Worm (Caenorhabditis elegans) whole organism, L1 larva: ENCODE data around the gene K07C11.10.

Experiments
- C04F5.9 ChIP-seq: sonication (generic microtip); optimal IDR thresholded peaks from 2 replicates; lab custom pipeline; 2016; ENCODE audit warnings: missing genetic modification characterization, missing compliant biosample characterization
- C34B4.2 ChIP-seq: sonication (generic microtip); optimal IDR thresholded peaks from 2 replicates; lab custom pipeline; 2017; ENCODE audit warnings: mild to moderate bottlenecking, missing genetic modification characterization, missing compliant biosample characterization
- F16B12.6 ChIP-seq: fragments of 150-350 bp; optimal IDR thresholded peaks from 2 replicates; lab custom pipeline; 2014; ENCODE audit warnings: missing biosample characterization, missing genetic modification characterization
- aha-1 ChIP-seq: fragments of 150-350 bp; optimal IDR thresholded peaks from 2 replicates; lab custom pipeline; 2014; ENCODE audit warnings: missing biosample characterization, missing genetic modification characterization
- ama-1 ChIP-seq: fragments of 150-350 bp; optimal IDR thresholded peaks from 2 replicates; lab custom pipeline; 2014
- blmp-1 ChIP-seq: fragments of 150-350 bp; optimal IDR thresholded peaks from 2 replicates; lab custom pipeline; 2014; ENCODE audit warnings: missing biosample characterization, missing genetic modification characterization
- ceh-82 ChIP-seq, 3 experiments: fragments of 150-350 bp in 1 of 3; sonication (generic microtip) in 2 of 3; optimal IDR thresholded peaks; 2 replicates each; lab custom pipeline; 2014 to 2017; ENCODE audit warnings: missing biosample characterization in 3 of 3, missing genetic modification characterization in 3 of 3
- ceh-90 ChIP-seq: sonication (generic microtip); optimal IDR thresholded peaks from 2 replicates; lab custom pipeline; 2016; ENCODE audit warnings: missing genetic modification characterization, missing compliant biosample characterization
- dpl-1 ChIP-seq, 3 experiments: fragments of 150-350 bp in 2 of 3; sonication (generic microtip) in 1 of 3; optimal IDR thresholded peaks; 2 replicates each; lab custom pipeline; 2014 to 2017; ENCODE audit warnings: missing biosample characterization in 3 of 3, missing genetic modification characterization in 3 of 3, missing genetic modification reagents in 3 of 3
- dsc-1 ChIP-seq: sonication (generic microtip); optimal IDR thresholded peaks from 2 replicates; lab custom pipeline; 2016; ENCODE audit warnings: mild to moderate bottlenecking, missing genetic modification characterization, missing compliant biosample characterization
- efl-1 ChIP-seq, 4 experiments: fragments of 150-350 bp; optimal IDR thresholded peaks in 3 of 4; peaks in 1 of 4; 1 replicate in 1 of 4; 2 replicates in 3 of 4; lab custom pipeline; 2014; ENCODE audit warnings: missing biosample characterization in 2 of 4, missing genetic modification characterization in 2 of 4, missing genetic modification reagents in 2 of 4
- egl-13 ChIP-seq: sonication (generic microtip); optimal IDR thresholded peaks from 2 replicates; lab custom pipeline; 2016; ENCODE audit warnings: missing genotype, missing genetic modification reagents, missing genetic modification characterization, missing compliant biosample characterization
- elt-3 ChIP-seq, 6 experiments: fragments of 150-350 bp in 1 of 6; sonication (generic microtip); optimal IDR thresholded peaks; 2 replicates each; lab custom pipeline; 2017 to 2018; ENCODE audit warnings: missing biosample characterization in 6 of 6, missing genetic modification characterization in 6 of 6, inconsistent platforms in 1 of 6
- fkh-10 ChIP-seq: sonication (generic microtip); optimal IDR thresholded peaks from 2 replicates; lab custom pipeline; 2017; ENCODE audit warnings: missing biosample characterization, missing genetic modification reagents, missing genetic modification characterization
- fkh-8 ChIP-seq: sonication (generic microtip); optimal IDR thresholded peaks from 2 replicates; lab custom pipeline; 2016; ENCODE audit warnings: mild to moderate bottlenecking, missing genetic modification characterization, missing compliant biosample characterization
- fos-1 ChIP-seq: fragments of 150-350 bp; optimal IDR thresholded peaks from 2 replicates; lab custom pipeline; 2014; ENCODE audit warnings: missing biosample characterization, missing genetic modification characterization
- grh-1 ChIP-seq: fragments of 200-800 bp; sonication (Bioruptor generic); IDR thresholded peaks from 2 replicates; pipeline ENCODE4 v1.3.6; 2022; ENCODE audit warnings: missing genetic modification reagents, missing genetic modification characterization, missing compliant biosample characterization
- hlh-17 ChIP-seq: fragments of 200-800 bp; sonication (Bioruptor generic); optimal IDR thresholded peaks from 2 replicates; lab custom pipeline; 2018; ENCODE audit warnings: missing genetic modification characterization, mild to moderate bottlenecking, missing compliant biosample characterization, moderate library complexity, borderline replicate concordance
- hpl-2 ChIP-seq: fragments of 150-350 bp; optimal IDR thresholded peaks from 2 replicates; lab custom pipeline; 2014; ENCODE audit warnings: missing biosample characterization, missing genetic modification reagents, missing genetic modification characterization
- jun-1 ChIP-seq: fragments of 150-350 bp; optimal IDR thresholded peaks from 2 replicates; lab custom pipeline; 2014; ENCODE audit warnings: missing biosample characterization, missing genetic modification reagents, missing genetic modification characterization
- lin-14 ChIP-seq: fragments of 200-800 bp; sonication (Bioruptor generic); optimal IDR thresholded peaks from 2 replicates; lab custom pipeline; 2018; ENCODE audit warnings: mild to moderate bottlenecking, missing genetic modification characterization, moderate library complexity, missing compliant biosample characterization
- lin-15B ChIP-seq: fragments of 150-350 bp; sonication (generic microtip); optimal IDR thresholded peaks from 3 replicates; lab custom pipeline; 2014; ENCODE audit warnings: missing biosample characterization, missing genetic modification characterization
- lir-3 ChIP-seq: sonication (generic microtip); optimal IDR thresholded peaks from 2 replicates; lab custom pipeline; 2016; ENCODE audit warnings: mild to moderate bottlenecking, missing genetic modification characterization, moderate library complexity, missing compliant biosample characterization; ENCODE audit not compliant: poor library complexity
- mab-9 ChIP-seq: fragments of 200-800 bp; sonication (Bioruptor generic); IDR thresholded peaks from 2 replicates; pipeline ENCODE4 v1.3.6; 2022; ENCODE audit warnings: missing genetic modification reagents, missing genetic modification characterization, missing compliant biosample characterization
- mep-1 ChIP-seq: fragments of 150-350 bp; optimal IDR thresholded peaks from 2 replicates; lab custom pipeline; 2014; ENCODE audit warnings: missing biosample characterization, missing genetic modification characterization
- nhr-11 ChIP-seq: fragments of 150-350 bp; optimal IDR thresholded peaks from 2 replicates; lab custom pipeline; 2014; ENCODE audit warnings: missing biosample characterization, missing genetic modification characterization
- nhr-19 ChIP-seq: fragments of 200-800 bp; sonication (Bioruptor generic); conservative IDR thresholded peaks from 2 replicates; pipeline ENCODE4 v1.3.6; 2022; ENCODE audit warnings: missing genetic modification characterization, missing compliant biosample characterization
- nhr-47 ChIP-seq: sonication (generic microtip); optimal IDR thresholded peaks from 2 replicates; lab custom pipeline; 2016; ENCODE audit warnings: mild to moderate bottlenecking, missing genetic modification characterization, moderate library complexity, missing compliant biosample characterization
- nhr-71 ChIP-seq: sonication (generic microtip); optimal IDR thresholded peaks from 2 replicates; lab custom pipeline; 2016; ENCODE audit warnings: mild to moderate bottlenecking, missing genetic modification characterization, moderate library complexity, missing compliant biosample characterization
- nhr-76 ChIP-seq: sonication (generic microtip); optimal IDR thresholded peaks from 2 replicates; lab custom pipeline; 2017; ENCODE audit warnings: missing biosample characterization, missing genetic modification characterization
- nhr-77 ChIP-seq: fragments of 150-350 bp; optimal IDR thresholded peaks from 2 replicates; lab custom pipeline; 2014; ENCODE audit warnings: missing biosample characterization, missing genetic modification characterization
- nhr-84 ChIP-seq: sonication (generic microtip); optimal IDR thresholded peaks from 2 replicates; lab custom pipeline; 2017; ENCODE audit warnings: missing biosample characterization, missing genetic modification characterization
- rnt-1 ChIP-seq: sonication (generic microtip); optimal IDR thresholded peaks from 2 replicates; lab custom pipeline; 2016; ENCODE audit warnings: mild to moderate bottlenecking, missing genetic modification characterization, moderate library complexity, missing compliant biosample characterization
- snu-23 ChIP-seq: sonication (generic microtip); optimal IDR thresholded peaks from 2 replicates; lab custom pipeline; 2016; ENCODE audit warnings: missing genetic modification characterization, missing compliant biosample characterization
- sptf-1 ChIP-seq: fragments of 150-350 bp; optimal IDR thresholded peaks from 2 replicates; lab custom pipeline; 2014; ENCODE audit warnings: missing biosample characterization, missing genetic modification characterization
- sup-37 ChIP-seq: fragments of 200-800 bp; sonication (Bioruptor generic); optimal IDR thresholded peaks from 2 replicates; lab custom pipeline; 2018; ENCODE audit warnings: mild to moderate bottlenecking, missing genetic modification characterization, missing compliant biosample characterization
- swsn-7 ChIP-seq: sonication (generic microtip); optimal IDR thresholded peaks from 2 replicates; lab custom pipeline; 2016; ENCODE audit warnings: missing genetic modification characterization, missing compliant biosample characterization
- tbx-2 ChIP-seq: sonication (generic microtip); optimal IDR thresholded peaks from 2 replicates; lab custom pipeline; 2016; ENCODE audit warnings: missing genetic modification characterization, missing compliant biosample characterization
- vab-15 ChIP-seq: sonication (generic microtip); optimal IDR thresholded peaks from 2 replicates; lab custom pipeline; 2017; ENCODE audit warnings: missing genotype, mild to moderate bottlenecking, missing genetic modification characterization, missing compliant biosample characterization
- zag-1 ChIP-seq: fragments of 150-350 bp; optimal IDR thresholded peaks from 2 replicates; lab custom pipeline; 2014; ENCODE audit warnings: missing biosample characterization, missing genetic modification characterization
- zip-4 ChIP-seq: fragments of 200-800 bp; sonication (Bioruptor generic); optimal IDR thresholded peaks from 2 replicates; lab custom pipeline; 2018; ENCODE audit warnings: mild to moderate bottlenecking, missing genetic modification characterization, moderate library complexity, missing compliant biosample characterization
- ztf-11 ChIP-seq, 2 experiments: sonication (generic microtip); optimal IDR thresholded peaks; 2 replicates each; lab custom pipeline; 2016 to 2017; ENCODE audit warnings: missing genetic modification characterization in 2 of 2, missing biosample characterization in 1 of 2, missing compliant biosample characterization in 1 of 2

The K07C11.10 gene

DNA sequence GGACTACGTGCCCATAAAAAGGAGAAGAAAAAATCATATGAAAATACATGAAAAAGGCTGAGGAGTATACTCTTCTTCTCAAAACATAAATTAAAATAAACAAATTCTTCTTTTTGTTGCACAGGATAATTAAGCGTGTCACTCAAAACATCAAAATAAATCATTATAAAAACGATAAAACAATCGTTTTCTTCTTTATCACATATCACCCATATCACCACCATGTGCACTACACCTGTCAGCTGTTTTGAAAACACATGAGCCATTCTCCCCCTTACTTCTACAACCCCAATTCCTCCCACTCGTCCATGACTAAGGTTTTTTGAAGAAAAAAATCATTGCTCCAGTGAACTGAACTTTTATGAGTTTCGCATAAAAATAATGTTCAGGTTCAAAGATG, 25.8 kb upstream of the K07C11.10 start (continued):
- TF ChIP-seq hlh-17 (GFP tag; lab: Kevin White, UChicago) = no peak

DNA sequence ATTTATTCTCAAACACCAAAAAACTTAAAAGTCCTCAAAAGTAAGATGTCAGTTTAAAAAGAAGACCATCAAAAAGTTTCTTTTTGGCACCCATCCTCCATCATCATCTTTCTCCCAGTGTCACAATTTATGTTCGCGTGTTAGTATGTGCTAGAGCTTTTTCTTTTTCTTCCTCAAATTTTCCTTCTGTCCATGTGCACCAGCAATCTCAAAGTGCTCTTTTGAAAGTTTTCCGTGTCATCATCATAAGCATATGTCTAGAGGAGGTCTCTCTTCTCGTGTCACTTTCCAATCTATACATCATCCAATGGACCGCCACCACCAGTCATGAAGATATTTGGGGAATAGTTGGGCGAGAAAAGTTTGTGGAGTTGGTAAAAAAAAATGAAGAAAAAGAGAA, 24.4 kb upstream of the K07C11.10 start:
- TF ChIP-seq lin-14 (GFP tag; lab: Kevin White, UChicago) = peak; percentile 52
- no peak for TF ChIP-seq jun-1
- 0 out of 2 replicates have a peak, but pooled peaks have one; percentile 14 for TF ChIP-seq mab-9
- no peak for TF ChIP-seq lin-15B (tag; lab: Kevin White, UChicago)
- TF ChIP-seq, all 84 proteins: peak for 2

DNA sequence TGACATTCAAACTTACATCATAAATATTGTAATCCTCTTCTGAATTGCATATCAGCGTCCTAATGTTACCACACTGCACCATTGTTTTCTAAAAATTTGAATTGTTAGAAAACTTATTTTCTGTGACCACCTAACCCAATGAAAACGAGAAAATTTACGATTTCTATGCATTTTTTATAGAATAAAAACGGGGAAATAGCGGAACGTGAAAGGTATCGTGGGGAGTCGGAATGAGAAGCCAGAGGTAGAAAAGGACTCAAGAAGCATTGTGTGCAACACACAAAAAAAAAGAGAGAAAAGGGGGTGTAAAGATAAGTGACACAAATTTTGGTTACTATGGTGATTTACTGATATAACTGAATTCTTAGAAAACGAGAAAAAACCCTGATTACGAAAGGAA, 23.5 kb upstream of the K07C11.10 start, which contains the start of gene C16D9.6:
Gene C16D9.6, minus strand, starts transcription at position 101 of the 400 bp plus-strand sequence.
- peak; percentile 77 for TF ChIP-seq fkh-8 (tag; lab: Kevin White, UChicago)
- TF ChIP-seq ceh-90 (tag; lab: Kevin White, UChicago) = no peak
- no peak for TF ChIP-seq sptf-1 (tag; lab: Kevin White, UChicago)
- TF ChIP-seq dsc-1 (tag; lab: Kevin White, UChicago) = peak; percentile 8
- no peak for TF ChIP-seq F16B12.6 (tag; lab: Kevin White, UChicago)
- no peak for TF ChIP-seq fkh-10 (GFP tag; lab: Kevin White, UChicago)
- peak; percentile 43 for TF ChIP-seq nhr-71 (tag; lab: Kevin White, UChicago)

DNA sequence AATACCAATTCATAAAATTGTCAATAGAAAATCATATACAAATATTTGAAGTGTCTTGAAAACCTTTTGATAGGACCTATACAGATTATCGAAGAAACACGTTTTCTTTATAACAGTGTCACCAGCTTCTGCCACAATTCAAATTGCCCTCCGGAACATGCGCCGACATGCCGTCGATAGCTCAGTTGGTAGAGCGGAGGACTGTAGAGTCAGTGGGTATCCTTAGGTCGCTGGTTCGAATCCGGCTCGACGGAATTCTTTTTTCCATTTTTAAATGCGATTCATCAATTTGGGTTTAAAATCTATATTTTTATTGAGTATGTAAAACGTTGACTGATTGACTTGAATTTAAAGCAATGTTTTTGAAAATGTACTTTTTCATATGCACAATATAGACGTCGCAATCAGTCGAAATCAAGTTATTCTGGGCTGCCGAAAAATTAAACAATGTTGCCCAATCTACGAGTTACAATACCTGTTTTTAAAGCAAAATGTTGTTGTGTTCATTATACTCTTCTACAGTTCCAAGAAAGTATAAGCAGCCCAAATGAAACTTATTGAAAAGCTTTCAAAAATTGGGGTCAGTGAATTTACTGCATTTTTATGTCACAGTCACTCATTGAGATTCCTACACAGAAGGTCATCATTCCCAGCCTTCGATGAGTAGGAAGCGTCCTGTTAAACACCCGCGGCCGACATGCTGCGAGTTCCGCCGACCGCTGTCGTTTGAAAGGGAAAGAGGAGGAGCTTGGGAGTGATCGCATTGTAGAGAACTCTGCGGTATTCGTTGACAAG, 20.8 kb upstream of the K07C11.10 start:
- TF ChIP-seq lin-14 (GFP tag; lab: Kevin White, UChicago) (peak; percentile 85), ceh-82 (tag; optimal IDR thresholded peaks at IDR 0.05; lab: Kevin White, UChicago) (peak; percentile 47 to 55 (median 54)), grh-1 (GFP tag; lab: Robert Waterston, UW) (peak; percentile 66; the same call in 1 of the 2 replicates), aha-1 (tag; lab: Kevin White, UChicago) (peak; percentile 24), vab-15 (tag; lab: Kevin White, UChicago) (no peak), sup-37 (GFP tag; lab: Kevin White, UChicago) (peak; percentile 34), hpl-2 (GFP tag; lab: Kevin White, UChicago) (peak; percentile 54), hlh-17 (GFP tag; lab: Kevin White, UChicago) (no peak), mab-9 (0 out of 2 replicates have a peak, but pooled peaks have one; percentile 26), elt-3 (tag; optimal IDR thresholded peaks at IDR 0.05; lab: Kevin White, UChicago) (peak in 3 of 6 experiments; percentile 50 to 76 (median 67)), C04F5.9 (peak; percentile 19), ztf-11 (tag; optimal IDR thresholded peaks at IDR 0.05; lab: Kevin White, UChicago) (peak in 1 of 2 experiments; percentile 46), lir-3 (tag; lab: Kevin White, UChicago) (peak; percentile 23), nhr-77 (tag; lab: Kevin White, UChicago) (peak; percentile 79), mep-1 (tag; lab: Kevin White, UChicago) (peak; percentile 68), C34B4.2 (tag; lab: Kevin White, UChicago) (no peak), swsn-7 (peak; percentile 86), nhr-19 (GFP tag; lab: Robert Waterston, UW) (peak; percentile 88), tbx-2 (tag; lab: Kevin White, UChicago) (peak; percentile 59), zip-4 (GFP tag; lab: Kevin White, UChicago) (peak; percentile 58), dpl-1 (GFP tag; optimal IDR thresholded peaks at IDR 0.05; lab: Kevin White, UChicago) (peak in 2 of 3 experiments; percentile 19 to 24), nhr-84 (tag; lab: Kevin White, UChicago) (no peak), fos-1 (peak; percentile 71), sptf-1 (tag; lab: Kevin White, UChicago) (no peak), ama-1 (lab: Kevin White, UChicago) (peak; percentile 90), jun-1 (peak; percentile 54), rnt-1 (tag; lab: Kevin White, UChicago) (peak; percentile 95), dsc-1 (tag; lab: Kevin White, UChicago) (peak; percentile 67), nhr-11 (no peak), snu-23 (GFP tag; lab: Kevin White, UChicago) (peak; percentile 81), nhr-76 (tag; lab: Kevin White, UChicago) (peak; percentile 6), blmp-1 (tag; lab: Kevin White, UChicago) (no peak), egl-13 (no peak), nhr-47 (tag; lab: Kevin White, UChicago) (peak; percentile 90), efl-1 (optimal IDR thresholded peaks at IDR 0.05; lab: Kevin White, UChicago) (peak; percentile 38 to 66), efl-1 (GFP tag; optimal IDR thresholded peaks at IDR 0.05 in 1 of 2; lab: Kevin White, UChicago) (peak in 1 of 2 experiments; percentile 97), zag-1 (tag; lab: Kevin White, UChicago) (no peak)
